Fruit fly (Drosophila melanogaster) whole organism, embryonic: ENCODE data around the gene Naa20A.

Source experiments
- Adf1 ChIP-seq: fragments of 200-800 bp; sonication (Bioruptor generic); IDR thresholded peaks from 2 replicates; pipeline ENCODE4 v1.3.6; 2022; ENCODE audit warnings: missing biosample characterization, missing genetic modification characterization
- CG10366 ChIP-seq: fragments of 200-800 bp; sonication (Bioruptor generic); IDR thresholded peaks from 2 replicates; pipeline ENCODE4 v1.3.6; 2022; ENCODE audit warnings: missing biosample characterization, missing genetic modification characterization
- CG10462 ChIP-seq: fragments of 200-800 bp; sonication (Bioruptor generic); optimal IDR thresholded peaks from 2 replicates; lab custom pipeline; 2016; ENCODE audit warnings: missing biosample characterization, missing genetic modification characterization
- CG10543 ChIP-seq: fragments of 200-800 bp; sonication (Bioruptor generic); optimal IDR thresholded peaks from 3 replicates; lab custom pipeline; 2017; ENCODE audit warnings: missing biosample characterization, mild to moderate bottlenecking, missing genetic modification characterization, moderate library complexity
- CG11723 ChIP-seq: fragments of 200-800 bp; sonication (Bioruptor generic); optimal IDR thresholded peaks from 2 replicates; lab custom pipeline; 2017; ENCODE audit warnings: missing biosample characterization, mild to moderate bottlenecking, missing genetic modification characterization
- CG12071 ChIP-seq: fragments of 200-800 bp; sonication (Bioruptor generic); optimal IDR thresholded peaks from 3 replicates; lab custom pipeline; 2018; ENCODE audit warnings: missing biosample characterization, mild to moderate bottlenecking, missing genetic modification characterization
- CG1529 ChIP-seq: fragments of 200-800 bp; sonication (Bioruptor generic); optimal IDR thresholded peaks from 3 replicates; lab custom pipeline; 2018; ENCODE audit warnings: missing biosample characterization, missing genetic modification characterization
- CG15696 ChIP-seq: fragments of 200-800 bp; sonication (Bioruptor generic); optimal IDR thresholded peaks from 2 replicates; lab custom pipeline; 2019; ENCODE audit warnings: missing biosample characterization, mild to moderate bottlenecking, missing genetic modification characterization, moderate library complexity
- CG18476 ChIP-seq: fragments of 200-800 bp; sonication (Bioruptor generic); optimal IDR thresholded peaks from 2 replicates; lab custom pipeline; 2016; ENCODE audit warnings: missing biosample characterization, mild to moderate bottlenecking, missing genetic modification characterization
- CG2120 ChIP-seq: fragments of 200-800 bp; sonication (Bioruptor generic); optimal IDR thresholded peaks from 3 replicates; lab custom pipeline; 2016; ENCODE audit warnings: missing biosample characterization, missing genetic modification characterization
- CG32767 ChIP-seq: fragments of 200-800 bp; sonication (Bioruptor generic); IDR thresholded peaks from 2 replicates; pipeline ENCODE4 v1.3.6; 2022; ENCODE audit warnings: missing biosample characterization, missing genetic modification characterization
- CG3281 ChIP-seq: fragments of 200-800 bp; sonication (Bioruptor generic); optimal IDR thresholded peaks from 3 replicates; lab custom pipeline; 2017; ENCODE audit warnings: missing biosample characterization, mild to moderate bottlenecking, missing genetic modification characterization
- CG4707 ChIP-seq: fragments of 200-800 bp; sonication (Bioruptor generic); optimal IDR thresholded peaks from 2 replicates; lab custom pipeline; 2018; ENCODE audit warnings: missing biosample characterization, mild to moderate bottlenecking, missing genetic modification characterization, moderate library complexity
- CG4730 ChIP-seq: fragments of 200-800 bp; sonication (Bioruptor generic); IDR thresholded peaks from 2 replicates; pipeline ENCODE4 v1.3.6; 2022; ENCODE audit warnings: missing biosample characterization, missing genetic modification characterization
- CG6175 ChIP-seq: fragments of 200-800 bp; sonication (Bioruptor generic); IDR thresholded peaks from 3 replicates; pipeline ENCODE4 v1.3.6; 2022; ENCODE audit warnings: missing biosample characterization, missing genetic modification characterization
- CG6765 ChIP-seq: fragments of 200-800 bp; sonication (Bioruptor generic); optimal IDR thresholded peaks from 3 replicates; lab custom pipeline; 2017; ENCODE audit warnings: missing biosample characterization, mild to moderate bottlenecking, missing genetic modification characterization
- CG8089 ChIP-seq: fragments of 200-800 bp; sonication (Bioruptor generic); optimal IDR thresholded peaks from 3 replicates; lab custom pipeline; 2016; ENCODE audit warnings: missing biosample characterization, missing genetic modification characterization
- CG8944 ChIP-seq: fragments of 200-800 bp; sonication (Bioruptor generic); optimal IDR thresholded peaks from 3 replicates; lab custom pipeline; 2016; ENCODE audit warnings: missing biosample characterization, missing genetic modification characterization
- D19A ChIP-seq: fragments of 200-800 bp; optimal IDR thresholded peaks from 3 replicates; lab custom pipeline; 2019; ENCODE audit warnings: missing biosample characterization, mild to moderate bottlenecking, missing genetic modification characterization, moderate library complexity
- Deaf1 ChIP-seq: fragments of 200-800 bp; optimal IDR thresholded peaks from 3 replicates; lab custom pipeline; 2019; ENCODE audit warnings: missing biosample characterization, mild to moderate bottlenecking, missing genetic modification characterization, moderate library complexity
- Dp ChIP-seq: fragments of 200-800 bp; sonication (Bioruptor generic); optimal IDR thresholded peaks from 2 replicates; lab custom pipeline; 2018; ENCODE audit warnings: missing biosample characterization, mild to moderate bottlenecking, missing genetic modification characterization, moderate library complexity
- Dref ChIP-seq: fragments of 200-800 bp; sonication (Bioruptor generic); IDR thresholded peaks from 2 replicates; pipeline ENCODE4 v1.3.6; 2022; ENCODE audit warnings: missing biosample characterization, missing genetic modification characterization
- Lhr ChIP-seq: fragments of 200-800 bp; sonication (Bioruptor generic); optimal IDR thresholded peaks from 3 replicates; lab custom pipeline; 2017; ENCODE audit warnings: mild to moderate bottlenecking, missing biosample characterization, missing genetic modification reagents, missing genetic modification characterization
- Lim3 ChIP-seq: fragments of 200-800 bp; sonication (Bioruptor generic); IDR thresholded peaks from 2 replicates; pipeline ENCODE4 v1.3.6; 2022; ENCODE audit warnings: missing biosample characterization, missing genetic modification characterization
- MTF-1 ChIP-seq: fragments of 200-800 bp; sonication (Bioruptor generic); optimal IDR thresholded peaks from 2 replicates; lab custom pipeline; 2018; ENCODE audit warnings: missing biosample characterization, mild to moderate bottlenecking, missing genetic modification characterization, borderline replicate concordance
- Med ChIP-seq: fragments of 200-800 bp; sonication (Bioruptor generic); peaks from one replicate; lab custom pipeline; 2016; ENCODE audit warnings: missing biosample characterization, missing genetic modification characterization, mild to moderate bottlenecking, inconsistent platforms, moderate library complexity
- Mes4 ChIP-seq: fragments of 200-800 bp; sonication (Bioruptor generic); optimal IDR thresholded peaks from 2 replicates; lab custom pipeline; 2016; ENCODE audit warnings: missing biosample characterization, missing genetic modification characterization
- NC2β ChIP-seq: fragments of 200-800 bp; sonication (Bioruptor generic); optimal IDR thresholded peaks from 2 replicates; lab custom pipeline; 2016; ENCODE audit warnings: missing biosample characterization, missing genetic modification characterization
- NFAT ChIP-seq: fragments of 200-800 bp; sonication (Bioruptor generic); IDR thresholded peaks from 2 replicates; pipeline ENCODE4 v1.3.6; 2022; ENCODE audit warnings: missing biosample characterization, missing genetic modification characterization
- Ptx1 ChIP-seq: fragments of 200-800 bp; sonication (Bioruptor generic); IDR thresholded peaks from 2 replicates; pipeline ENCODE4 v1.3.6; 2022; ENCODE audit warnings: missing biosample characterization, missing genetic modification characterization
- TFAM ChIP-seq: fragments of 200-800 bp; sonication (Bioruptor generic); optimal IDR thresholded peaks from 2 replicates; lab custom pipeline; 2017; ENCODE audit warnings: missing biosample characterization, missing genetic modification characterization, inconsistent platforms
- ash1 ChIP-seq: fragments of 200-800 bp; sonication (Bioruptor generic); optimal IDR thresholded peaks from 2 replicates; lab custom pipeline; 2018; ENCODE audit warnings: missing biosample characterization, mild to moderate bottlenecking, missing genetic modification characterization
- bbx ChIP-seq: fragments of 200-800 bp; sonication (Bioruptor generic); IDR thresholded peaks from 2 replicates; pipeline ENCODE4 v1.3.6; 2022; ENCODE audit warnings: missing biosample characterization, missing genetic modification characterization; ENCODE audit not compliant: partially characterized antibody
- cato ChIP-seq: fragments of 200-800 bp; sonication (Bioruptor generic); optimal IDR thresholded peaks from 2 replicates; lab custom pipeline; 2016; ENCODE audit warnings: missing biosample characterization, missing genetic modification characterization, borderline replicate concordance
- cg ChIP-seq: fragments of 200-800 bp; sonication (Bioruptor generic); optimal IDR thresholded peaks from 3 replicates; lab custom pipeline; 2019; ENCODE audit warnings: missing biosample characterization, mild to moderate bottlenecking, missing genetic modification characterization, moderate library complexity
- chm ChIP-seq: fragments of 200-800 bp; sonication (Bioruptor generic); IDR thresholded peaks from 2 replicates; pipeline ENCODE4 v1.3.6; 2022; ENCODE audit warnings: missing biosample characterization, missing genetic modification characterization
- disco-r ChIP-seq: fragments of 200-800 bp; sonication (Bioruptor generic); optimal IDR thresholded peaks from 2 replicates; lab custom pipeline; 2016; ENCODE audit warnings: missing biosample characterization, missing genetic modification characterization
- en ChIP-seq: fragments of 200-800 bp; sonication (Bioruptor generic); optimal IDR thresholded peaks from 2 replicates; lab custom pipeline; 2016; ENCODE audit warnings: missing biosample characterization, missing genetic modification characterization
- fd3F ChIP-seq: fragments of 200-800 bp; sonication (Bioruptor generic); optimal IDR thresholded peaks from 2 replicates; lab custom pipeline; 2018; ENCODE audit warnings: missing biosample characterization, mild to moderate bottlenecking, missing genetic modification characterization, moderate library complexity
- gt ChIP-seq: fragments of 200-800 bp; sonication (Bioruptor generic); IDR thresholded peaks from 2 replicates; pipeline ENCODE4 v1.3.6; 2022; ENCODE audit warnings: missing biosample characterization, missing genetic modification characterization
- ham ChIP-seq: fragments of 200-800 bp; sonication (Bioruptor generic); IDR thresholded peaks from 2 replicates; pipeline ENCODE4 v1.3.6; 2022; ENCODE audit warnings: missing biosample characterization, missing genetic modification characterization
- ken ChIP-seq: fragments of 200-800 bp; sonication (Bioruptor generic); IDR thresholded peaks from 3 replicates; pipeline ENCODE4 v1.3.6; 2022; ENCODE audit warnings: missing biosample characterization, missing genetic modification characterization
- maf-S ChIP-seq: fragments of 200-800 bp; sonication (Bioruptor generic); optimal IDR thresholded peaks from 2 replicates; lab custom pipeline; 2016; ENCODE audit warnings: missing biosample characterization, missing genetic modification characterization
- mirr ChIP-seq: fragments of 200-800 bp; sonication (Bioruptor generic); optimal IDR thresholded peaks from 3 replicates; lab custom pipeline; 2018; ENCODE audit warnings: missing biosample characterization, mild to moderate bottlenecking, missing genetic modification characterization
- pb ChIP-seq: fragments of 200-800 bp; sonication (Bioruptor generic); optimal IDR thresholded peaks from 3 replicates; lab custom pipeline; 2016; ENCODE audit warnings: missing biosample characterization, missing genetic modification characterization
- pfk ChIP-seq: fragments of 200-800 bp; sonication (Bioruptor generic); optimal IDR thresholded peaks from 2 replicates; lab custom pipeline; 2018; ENCODE audit warnings: missing biosample characterization, mild to moderate bottlenecking, missing genetic modification characterization, moderate library complexity
- ranshi ChIP-seq: fragments of 200-800 bp; sonication (Bioruptor generic); IDR thresholded peaks from 2 replicates; pipeline ENCODE4 v1.3.6; 2022; ENCODE audit warnings: missing biosample characterization, missing genetic modification characterization
- row ChIP-seq: fragments of 200-800 bp; sonication (Bioruptor generic); IDR thresholded peaks from 3 replicates; pipeline ENCODE4 v1.3.6; 2022; ENCODE audit warnings: missing biosample characterization, missing genetic modification characterization
- sens-2 ChIP-seq: fragments of 200-800 bp; sonication (Bioruptor generic); IDR thresholded peaks from 2 replicates; pipeline ENCODE4 v1.3.6; 2022; ENCODE audit warnings: missing biosample characterization, missing genetic modification characterization
- seq ChIP-seq: fragments of 200-800 bp; sonication (Bioruptor generic); IDR thresholded peaks from 2 replicates; pipeline ENCODE4 v1.3.6; 2022; ENCODE audit warnings: missing biosample characterization, missing genetic modification characterization
- slp2 ChIP-seq: fragments of 200-800 bp; sonication (Bioruptor generic); optimal IDR thresholded peaks from 2 replicates; lab custom pipeline; 2016; ENCODE audit warnings: missing biosample characterization, missing genetic modification characterization
- sob ChIP-seq: fragments of 200-800 bp; sonication (Bioruptor generic); IDR thresholded peaks from 2 replicates; pipeline ENCODE4 v1.3.6; 2022; ENCODE audit warnings: missing biosample characterization, missing genetic modification characterization
- yki ChIP-seq: fragments of >200 bp; optimal IDR thresholded peaks from 3 replicates; lab custom pipeline; 2018

Gene Naa20A

DNA sequence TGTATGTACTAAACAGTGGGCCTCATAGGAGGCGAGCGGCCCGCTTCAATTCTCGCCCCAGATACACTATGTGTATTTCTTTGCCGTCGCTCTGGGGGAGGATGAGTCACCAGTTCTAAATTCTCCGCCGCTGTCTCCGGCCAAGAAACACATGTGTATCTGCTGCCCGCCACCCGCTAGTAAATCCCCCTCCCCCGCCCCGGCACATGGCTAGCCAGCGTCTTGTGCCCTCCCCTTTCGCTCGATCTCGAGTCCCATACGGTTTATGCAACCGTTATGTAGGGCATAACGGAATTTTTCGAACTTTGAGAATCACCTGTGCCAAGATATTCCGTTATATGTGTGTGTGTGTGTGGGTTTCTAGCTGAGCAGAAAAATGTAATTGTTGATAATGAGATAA is 17.0 kb downstream of the Naa20A start (continued):
- TF ChIP-seq CG3281 (GFP tag; lab: Kevin White, UChicago), result no peak
- 0 out of 2 replicates have a peak, but pooled peaks have one; percentile 20 for TF ChIP-seq bbx (GFP tag; lab: Robert Waterston, UW)
- no peak for TF ChIP-seq sob (GFP tag; lab: Robert Waterston, UW)
- no peak for TF ChIP-seq CG18476 (GFP tag; lab: Kevin White, UChicago)
- no peak for TF ChIP-seq CG10462
- TF ChIP-seq slp2 (GFP tag; lab: Kevin White, UChicago), result no peak
- TF ChIP-seq CG4707 (GFP tag; lab: Kevin White, UChicago), result peak; percentile 39
- TF ChIP-seq en, result no peak
- no peak for TF ChIP-seq Med (GFP tag; lab: Kevin White, UChicago)
- no peak for TF ChIP-seq Deaf1 (tag; lab: Kevin White, UChicago)
- TF ChIP-seq CG15696 (tag; lab: Kevin White, UChicago), result no peak
- no peak for TF ChIP-seq Lim3 (GFP tag; lab: Robert Waterston, UW)
- 0 out of 2 replicates have a peak, but pooled peaks have one; percentile 15 for TF ChIP-seq Dref (GFP tag; lab: Robert Waterston, UW)
- no peak for TF ChIP-seq Lhr
- TF ChIP-seq CG1529 (GFP tag; lab: Kevin White, UChicago), result no peak
- no peak for TF ChIP-seq CG4730
- no peak for TF ChIP-seq seq
- no peak for TF ChIP-seq CG10366 (GFP tag; lab: Robert Waterston, UW)
- no peak for TF ChIP-seq ash1 (GFP tag; lab: Kevin White, UChicago)
- peak; percentile 23 for TF ChIP-seq cg (GFP tag; lab: Kevin White, UChicago)
- no peak for TF ChIP-seq CG8944
- no peak for TF ChIP-seq CG6765
- TF ChIP-seq row (GFP tag; lab: Robert Waterston, UW), result 0 out of 3 replicates have a peak, but pooled peaks have one; percentile 7
- no peak for TF ChIP-seq ken (GFP tag; lab: Robert Waterston, UW)
- no peak for TF ChIP-seq Dp
- no peak for TF ChIP-seq CG12071 (GFP tag; lab: Kevin White, UChicago)
- TF ChIP-seq D19A (tag; lab: Kevin White, UChicago), result no peak
- no peak for TF ChIP-seq mirr
- TF ChIP-seq Ptx1, result no peak
- TF ChIP-seq MTF-1 (GFP tag; lab: Kevin White, UChicago), result no peak
- no peak for TF ChIP-seq NC2β (GFP tag; lab: Kevin White, UChicago)
- no peak for TF ChIP-seq yki (lab: Kevin White, UChicago)
- no peak for TF ChIP-seq cato
- peak; percentile 49; the same call in 1 of the 2 replicates for TF ChIP-seq CG32767 (GFP tag; lab: Robert Waterston, UW)
- TF ChIP-seq CG11723, result no peak
- peak; percentile 92 for TF ChIP-seq CG10543 (GFP tag; lab: Kevin White, UChicago)
- no peak for TF ChIP-seq chm (GFP tag; lab: Robert Waterston, UW)
- TF ChIP-seq Mes4, result no peak
- no peak for TF ChIP-seq gt
- TF ChIP-seq pfk (GFP tag; lab: Kevin White, UChicago), result no peak
- peak; percentile 51; the same call in 2 of the 3 replicates for TF ChIP-seq CG6175 (GFP tag; lab: Robert Waterston, UW)
- peak; percentile 9; the same call in 1 of the 2 replicates for TF ChIP-seq Adf1 (GFP tag; lab: Robert Waterston, UW)
- no peak for TF ChIP-seq pb (GFP tag; lab: Kevin White, UChicago)
- TF ChIP-seq NFAT (GFP tag; lab: Robert Waterston, UW), result peak; percentile 53; the same call in 1 of the 2 replicates
- TF ChIP-seq TFAM (GFP tag; lab: Kevin White, UChicago), result no peak
- no peak for TF ChIP-seq fd3F (GFP tag; lab: Kevin White, UChicago)
- no peak for TF ChIP-seq maf-S (GFP tag; lab: Kevin White, UChicago)
- no peak for TF ChIP-seq ranshi (GFP tag; lab: Robert Waterston, UW)
- no peak for TF ChIP-seq ham (GFP tag; lab: Robert Waterston, UW)
- TF ChIP-seq CG2120 (GFP tag; lab: Kevin White, UChicago), result no peak
- no peak for TF ChIP-seq sens-2
- no peak for TF ChIP-seq disco-r (GFP tag; lab: Kevin White, UChicago)
- no peak for TF ChIP-seq CG8089 (GFP tag; lab: Kevin White, UChicago)
